Worm (Caenorhabditis elegans): ENCODE measurements around the gene let-754.

let-754 gene

ce11 chrIII:7911621-7912020 lies 41.5 kb downstream of the let-754 start, which contains the start of gene ZK688.7:
TSS of gene ZK688.7 (minus strand) at chrIII:7911634.
- TF ChIP-seq lin-35 (GFP tag; optimal IDR thresholded peaks at IDR 0.05) (peak in 1 of 2 experiments; percentile 68), egl-13 (tag; optimal IDR thresholded peaks at IDR 0.05) (no peak), nhr-47 (tag; optimal IDR thresholded peaks at IDR 0.05) (no peak), hlh-17 (GFP tag; optimal IDR thresholded peaks at IDR 0.05; ENCODE audit: borderline replicate concordance) (no peak), nhr-12 (tag; optimal IDR thresholded peaks at IDR 0.05) (no peak), nhr-20 (tag; optimal IDR thresholded peaks at IDR 0.05) (peak; percentile 57), tbx-2 (tag; optimal IDR thresholded peaks at IDR 0.05) (no peak), lin-14 (GFP tag; optimal IDR thresholded peaks at IDR 0.05) (peak; percentile 81), pax-3 (tag; optimal IDR thresholded peaks at IDR 0.05) (no peak), fos-1 (tag; optimal IDR thresholded peaks at IDR 0.05) (no peak), ceh-63 (GFP tag; optimal IDR thresholded peaks at IDR 0.05) (no peak), dpl-1 (GFP tag; optimal IDR thresholded peaks at IDR 0.05) (peak; percentile 8 to 34 (median 33)), isw-1 (GFP tag; IDR thresholded peaks at IDR 0.05) (no peak), mep-1 (tag; optimal IDR thresholded peaks at IDR 0.05) (peak; percentile 51), nhr-90 (tag; optimal IDR thresholded peaks at IDR 0.05; ENCODE audit: poor library complexity) (peak; percentile 11), blmp-1 (tag; optimal IDR thresholded peaks at IDR 0.05) (peak; percentile 37), ceh-88 (GFP tag; IDR thresholded peaks at IDR 0.05) (no peak), snu-23 (GFP tag; optimal IDR thresholded peaks at IDR 0.05) (peak; percentile 70), nhr-84 (tag; optimal IDR thresholded peaks at IDR 0.05) (no peak), ztf-4 (tag; optimal IDR thresholded peaks at IDR 0.05) (no peak), mdl-1 (tag; optimal IDR thresholded peaks at IDR 0.05) (peak in 1 of 2 experiments; percentile 15), egl-27 (tag; optimal IDR thresholded peaks at IDR 0.05) (no peak), zag-1 (tag; optimal IDR thresholded peaks at IDR 0.05) (no peak), sox-4 (tag; optimal IDR thresholded peaks at IDR 0.05) (no peak), nhr-85 (tag) (peak; percentile 66), ces-1 (GFP tag; optimal IDR thresholded peaks at IDR 0.05) (no peak), efl-1 (optimal IDR thresholded peaks at IDR 0.05) (peak; percentile 1 to 30), efl-1 (GFP tag; optimal IDR thresholded peaks at IDR 0.05 in 1 of 2) (peak; percentile 19 to 71), zip-4 (GFP tag; optimal IDR thresholded peaks at IDR 0.05) (no peak), hpl-2 (GFP tag; optimal IDR thresholded peaks at IDR 0.05) (no peak), elt-3 (tag; optimal IDR thresholded peaks at IDR 0.05) (peak in 1 of 6 experiments; percentile 63), dsc-1 (tag; optimal IDR thresholded peaks at IDR 0.05) (no peak), ztf-11 (tag; optimal IDR thresholded peaks at IDR 0.05) (no peak), mef-2 (tag; optimal IDR thresholded peaks at IDR 0.05) (no peak), C34B4.2 (tag; optimal IDR thresholded peaks at IDR 0.05) (no peak), lsy-2 (tag; optimal IDR thresholded peaks at IDR 0.05) (peak in 1 of 2 experiments; percentile 15), unc-86 (tag; optimal IDR thresholded peaks at IDR 0.05) (no peak)

- TF ChIP-seq efl-1 (optimal IDR thresholded peaks at IDR 0.05) (no peak), efl-1 (GFP tag; optimal IDR thresholded peaks at IDR 0.05 in 1 of 2) (peak in 1 of 2 experiments; percentile 52), nhr-77 (tag; optimal IDR thresholded peaks at IDR 0.05) (no peak)
Observed at ce11 chrIII:7909263-7909662, 43.8 kb downstream of the let-754 start, which contains the start of gene ZK688.1. TSS of gene ZK688.1 (plus strand) at chrIII:7909563.

ce11 chrIII:7907515-7907914 lies 45.6 kb downstream of the let-754 start, which contains the start of gene pcp-5:
TSS of gene pcp-5 (minus strand) at chrIII:7907615.
- peak; percentile 36 for TF ChIP-seq nhr-71 (tag; optimal IDR thresholded peaks at IDR 0.05)
- no peak for TF ChIP-seq mab-9 (GFP tag; IDR thresholded peaks at IDR 0.05)
- peak; percentile 48 for TF ChIP-seq rnt-1 (tag; optimal IDR thresholded peaks at IDR 0.05)
- TF ChIP-seq ceh-63 (GFP tag; optimal IDR thresholded peaks at IDR 0.05), result no peak
- TF ChIP-seq grh-1 (GFP tag; IDR thresholded peaks at IDR 0.05), result no peak
